Worm (Caenorhabditis elegans) whole organism, L1 larva: Measurements from ENCODE around the gene fbxa-81.
"Not testable (repeated sequence)": the region's sequence is repeated elsewhere in the genome, so short reads cannot be mapped to it uniquely, and the experiment has no call there.

ENCODE experiments used
- C16A3.4 ChIP-seq: fragments of 150-350 bp; optimal IDR thresholded peaks from 2 replicates; lab custom pipeline; 2014; ENCODE audit warnings: missing biosample characterization, missing genetic modification characterization
- alr-1 ChIP-seq: fragments of 200-800 bp; sonication (Bioruptor generic); optimal IDR thresholded peaks from 2 replicates; lab custom pipeline; 2018; ENCODE audit warnings: borderline replicate concordance, mild to moderate bottlenecking, missing genetic modification characterization, missing compliant biosample characterization
- aly-2 ChIP-seq: fragments of 150-350 bp; optimal IDR thresholded peaks from 2 replicates; lab custom pipeline; 2014; ENCODE audit warnings: missing biosample characterization, missing genetic modification characterization
- blmp-1 ChIP-seq: fragments of 150-350 bp; optimal IDR thresholded peaks from 2 replicates; lab custom pipeline; 2014; ENCODE audit warnings: missing biosample characterization, missing genetic modification characterization
- ceh-63 ChIP-seq: fragments of 200-800 bp; sonication (Bioruptor generic); optimal IDR thresholded peaks from 2 replicates; lab custom pipeline; 2018; ENCODE audit warnings: mild to moderate bottlenecking, missing genetic modification characterization, missing compliant biosample characterization
- ceh-88 ChIP-seq: fragments of 200-800 bp; sonication (Bioruptor generic); IDR thresholded peaks from 2 replicates; pipeline ENCODE4 v1.3.6; 2022; ENCODE audit warnings: missing genetic modification characterization, missing compliant biosample characterization
- ceh-90 ChIP-seq: sonication (generic microtip); optimal IDR thresholded peaks from 2 replicates; lab custom pipeline; 2016; ENCODE audit warnings: missing genetic modification characterization, missing compliant biosample characterization
- ces-1 ChIP-seq: fragments of 150-350 bp; optimal IDR thresholded peaks from 2 replicates; lab custom pipeline; 2014; ENCODE audit warnings: missing biosample characterization, missing genetic modification reagents, missing genetic modification characterization
- dpl-1 ChIP-seq, 3 experiments: fragments of 150-350 bp in 2 of 3; sonication (generic microtip) in 1 of 3; optimal IDR thresholded peaks; 2 replicates each; lab custom pipeline; 2014 to 2017; ENCODE audit warnings: missing biosample characterization in 3 of 3, missing genetic modification characterization in 3 of 3, missing genetic modification reagents in 3 of 3
- dsc-1 ChIP-seq: sonication (generic microtip); optimal IDR thresholded peaks from 2 replicates; lab custom pipeline; 2016; ENCODE audit warnings: mild to moderate bottlenecking, missing genetic modification characterization, missing compliant biosample characterization
- efl-1 ChIP-seq, 4 experiments: fragments of 150-350 bp; optimal IDR thresholded peaks in 3 of 4; peaks in 1 of 4; 1 replicate in 1 of 4; 2 replicates in 3 of 4; lab custom pipeline; 2014; ENCODE audit warnings: missing biosample characterization in 2 of 4, missing genetic modification characterization in 2 of 4, missing genetic modification reagents in 2 of 4
- egl-13 ChIP-seq: sonication (generic microtip); optimal IDR thresholded peaks from 2 replicates; lab custom pipeline; 2016; ENCODE audit warnings: missing genotype, missing genetic modification reagents, missing genetic modification characterization, missing compliant biosample characterization
- elt-3 ChIP-seq, 6 experiments: fragments of 150-350 bp in 1 of 6; sonication (generic microtip); optimal IDR thresholded peaks; 2 replicates each; lab custom pipeline; 2017 to 2018; ENCODE audit warnings: missing biosample characterization in 6 of 6, missing genetic modification characterization in 6 of 6, inconsistent platforms in 1 of 6
- ets-5 ChIP-seq: fragments of 200-800 bp; sonication (Bioruptor generic); IDR thresholded peaks from 2 replicates; pipeline ENCODE4 v1.3.6; 2022; ENCODE audit warnings: missing genetic modification characterization, missing compliant biosample characterization
- fkh-10 ChIP-seq: sonication (generic microtip); optimal IDR thresholded peaks from 2 replicates; lab custom pipeline; 2017; ENCODE audit warnings: missing biosample characterization, missing genetic modification reagents, missing genetic modification characterization
- fkh-4 ChIP-seq: sonication (generic microtip); optimal IDR thresholded peaks from 2 replicates; lab custom pipeline; 2016; ENCODE audit warnings: missing compliant biosample characterization, missing genetic modification characterization, borderline replicate concordance
- fkh-8 ChIP-seq: sonication (generic microtip); optimal IDR thresholded peaks from 2 replicates; lab custom pipeline; 2016; ENCODE audit warnings: mild to moderate bottlenecking, missing genetic modification characterization, missing compliant biosample characterization
- grh-1 ChIP-seq: fragments of 200-800 bp; sonication (Bioruptor generic); IDR thresholded peaks from 2 replicates; pipeline ENCODE4 v1.3.6; 2022; ENCODE audit warnings: missing genetic modification reagents, missing genetic modification characterization, missing compliant biosample characterization
- hlh-4 ChIP-seq: sonication (generic microtip); optimal IDR thresholded peaks from 2 replicates; lab custom pipeline; 2016; ENCODE audit warnings: mild to moderate bottlenecking, missing genetic modification characterization, missing compliant biosample characterization
- isw-1 ChIP-seq: fragments of 200-800 bp; sonication (Bioruptor generic); IDR thresholded peaks from 2 replicates; pipeline ENCODE4 v1.3.6; 2022; ENCODE audit warnings: missing genetic modification characterization, missing compliant biosample characterization
- lin-13 ChIP-seq: fragments of 150-350 bp; optimal IDR thresholded peaks from 2 replicates; lab custom pipeline; 2014; ENCODE audit warnings: missing biosample characterization, missing genetic modification reagents, missing genetic modification characterization
- lin-14 ChIP-seq: fragments of 200-800 bp; sonication (Bioruptor generic); optimal IDR thresholded peaks from 2 replicates; lab custom pipeline; 2018; ENCODE audit warnings: mild to moderate bottlenecking, missing genetic modification characterization, moderate library complexity, missing compliant biosample characterization
- lin-15B ChIP-seq: fragments of 150-350 bp; sonication (generic microtip); optimal IDR thresholded peaks from 3 replicates; lab custom pipeline; 2014; ENCODE audit warnings: missing biosample characterization, missing genetic modification characterization
- mab-9 ChIP-seq: fragments of 200-800 bp; sonication (Bioruptor generic); IDR thresholded peaks from 2 replicates; pipeline ENCODE4 v1.3.6; 2022; ENCODE audit warnings: missing genetic modification reagents, missing genetic modification characterization, missing compliant biosample characterization
- mdl-1 ChIP-seq, 2 experiments: fragments of 150-350 bp; optimal IDR thresholded peaks; 2 replicates each; lab custom pipeline; 2014 to 2017; ENCODE audit warnings: missing biosample characterization in 2 of 2, missing genetic modification characterization in 2 of 2, inconsistent platforms in 1 of 2
- nhr-12 ChIP-seq: sonication (generic microtip); optimal IDR thresholded peaks from 2 replicates; lab custom pipeline; 2017; ENCODE audit warnings: missing biosample characterization, missing genetic modification characterization
- nhr-20 ChIP-seq: sonication (generic microtip); optimal IDR thresholded peaks from 2 replicates; lab custom pipeline; 2016; ENCODE audit warnings: mild to moderate bottlenecking, missing genetic modification characterization, missing compliant biosample characterization
- nhr-76 ChIP-seq: sonication (generic microtip); optimal IDR thresholded peaks from 2 replicates; lab custom pipeline; 2017; ENCODE audit warnings: missing biosample characterization, missing genetic modification characterization
- nhr-77 ChIP-seq: fragments of 150-350 bp; optimal IDR thresholded peaks from 2 replicates; lab custom pipeline; 2014; ENCODE audit warnings: missing biosample characterization, missing genetic modification characterization
- nhr-85 ChIP-seq: sonication (generic microtip); peaks from one replicate; lab custom pipeline; 2016; ENCODE audit warnings: missing genetic modification characterization, inconsistent platforms, missing compliant biosample characterization
- nhr-90 ChIP-seq: sonication (generic microtip); optimal IDR thresholded peaks from 2 replicates; lab custom pipeline; 2016; ENCODE audit warnings: mild to moderate bottlenecking, missing genetic modification characterization, missing compliant biosample characterization; ENCODE audit not compliant: poor library complexity
- skn-1 ChIP-seq: fragments of 150-350 bp; optimal IDR thresholded peaks from 2 replicates; lab custom pipeline; 2014; ENCODE audit warnings: missing biosample characterization, missing genetic modification characterization
- snpc-4 ChIP-seq: fragments of 150-350 bp; optimal IDR thresholded peaks from 2 replicates; lab custom pipeline; 2014; ENCODE audit warnings: missing biosample characterization, missing genetic modification characterization
- snu-23 ChIP-seq: sonication (generic microtip); optimal IDR thresholded peaks from 2 replicates; lab custom pipeline; 2016; ENCODE audit warnings: missing genetic modification characterization, missing compliant biosample characterization
- sptf-1 ChIP-seq: fragments of 150-350 bp; optimal IDR thresholded peaks from 2 replicates; lab custom pipeline; 2014; ENCODE audit warnings: missing biosample characterization, missing genetic modification characterization
- swsn-7 ChIP-seq: sonication (generic microtip); optimal IDR thresholded peaks from 2 replicates; lab custom pipeline; 2016; ENCODE audit warnings: missing genetic modification characterization, missing compliant biosample characterization
- tlp-1 ChIP-seq: fragments of 150-350 bp; optimal IDR thresholded peaks from 2 replicates; lab custom pipeline; 2014; ENCODE audit warnings: missing biosample characterization, missing genetic modification characterization
- unc-130 ChIP-seq: fragments of 150-350 bp; optimal IDR thresholded peaks from 2 replicates; lab custom pipeline; 2017; ENCODE audit warnings: missing biosample characterization, missing genetic modification characterization, inconsistent platforms
- unc-62 ChIP-seq: fragments of 150-350 bp; optimal IDR thresholded peaks from 2 replicates; lab custom pipeline; 2014; ENCODE audit warnings: missing biosample characterization, missing genetic modification reagents, missing genetic modification characterization
- unc-98 ChIP-seq: fragments of 200-800 bp; sonication (Bioruptor generic); IDR thresholded peaks from 2 replicates; pipeline ENCODE4 v1.3.6; 2022; ENCODE audit warnings: missing genetic modification characterization, missing compliant biosample characterization
- vab-15 ChIP-seq: sonication (generic microtip); optimal IDR thresholded peaks from 2 replicates; lab custom pipeline; 2017; ENCODE audit warnings: missing genotype, mild to moderate bottlenecking, missing genetic modification characterization, missing compliant biosample characterization
- zag-1 ChIP-seq: fragments of 150-350 bp; optimal IDR thresholded peaks from 2 replicates; lab custom pipeline; 2014; ENCODE audit warnings: missing biosample characterization, missing genetic modification characterization
- zip-4 ChIP-seq: fragments of 200-800 bp; sonication (Bioruptor generic); optimal IDR thresholded peaks from 2 replicates; lab custom pipeline; 2018; ENCODE audit warnings: mild to moderate bottlenecking, missing genetic modification characterization, moderate library complexity, missing compliant biosample characterization
- ztf-11 ChIP-seq, 2 experiments: sonication (generic microtip); optimal IDR thresholded peaks; 2 replicates each; lab custom pipeline; 2016 to 2017; ENCODE audit warnings: missing genetic modification characterization in 2 of 2, missing biosample characterization in 1 of 2, missing compliant biosample characterization in 1 of 2
- ztf-4 ChIP-seq: fragments of 150-350 bp; optimal IDR thresholded peaks from 2 replicates; lab custom pipeline; 2014; ENCODE audit warnings: missing biosample characterization, missing genetic modification characterization

Gene fbxa-81

ce11 chrX:14528399-14528798 lies 13.5 kb downstream of the fbxa-81 start, which contains the start of gene nspc-19:
Gene nspc-19, plus strand, starts transcription at chrX:14528699.
- not testable (repeated sequence) for TF ChIP-seq aly-2 (tag; lab: Kevin White, UChicago); nhr-76; mdl-1 (tag; optimal IDR thresholded peaks at IDR 0.05; lab: Kevin White, UChicago)

ce11 chrX:14527559-14527958 lies 14.3 kb downstream of the fbxa-81 start, which contains the start of gene nspc-18:
Gene nspc-18, minus strand, starts transcription at chrX:14527659.
- no peak for TF ChIP-seq efl-1 (optimal IDR thresholded peaks at IDR 0.05; lab: Kevin White, UChicago)
- peak in 1 of 2 experiments; percentile 1 for TF ChIP-seq efl-1 (GFP tag; optimal IDR thresholded peaks at IDR 0.05 in 1 of 2; lab: Kevin White, UChicago)
- no peak for TF ChIP-seq aly-2 (tag; lab: Kevin White, UChicago)
- TF ChIP-seq nhr-12 (tag; lab: Kevin White, UChicago), result no peak
- TF ChIP-seq nhr-90 (tag; lab: Kevin White, UChicago), result no peak

ce11 chrX:14525325-14526305 lies 16.3 kb downstream of the fbxa-81 start:
- TF ChIP-seq snu-23 (GFP tag; lab: Kevin White, UChicago), result peak; percentile 100
- peak; percentile 94 for TF ChIP-seq snpc-4 (tag; lab: Kevin White, UChicago)
- peak; percentile 99 for TF ChIP-seq skn-1 (tag; lab: Kevin White, UChicago)
- peak; percentile 83 for TF ChIP-seq nhr-12 (tag; lab: Kevin White, UChicago)
- TF ChIP-seq ces-1 (GFP tag; lab: Kevin White, UChicago), result peak; percentile 95
- peak; percentile 34 for TF ChIP-seq lin-15B (tag; lab: Kevin White, UChicago)
- TF ChIP-seq zip-4 (GFP tag; lab: Kevin White, UChicago), result peak; percentile 97
- peak; percentile 99 for TF ChIP-seq nhr-85 (tag; lab: Kevin White, UChicago)
- TF ChIP-seq sptf-1, result no peak
- peak; percentile 99 for TF ChIP-seq nhr-77 (tag; lab: Kevin White, UChicago)
- TF ChIP-seq unc-62 (GFP tag; lab: Kevin White, UChicago), result peak; percentile 77
- TF ChIP-seq egl-13 (tag; lab: Kevin White, UChicago), result peak; percentile 99
- TF ChIP-seq ceh-63 (GFP tag; lab: Kevin White, UChicago), result peak; percentile 99
- peak; percentile 100 for TF ChIP-seq dsc-1 (tag; lab: Kevin White, UChicago)
- TF ChIP-seq C16A3.4, result peak; percentile 99
- TF ChIP-seq isw-1, result peak; percentile 92
- peak; percentile 62 to 70 (median 66) for TF ChIP-seq dpl-1 (GFP tag; optimal IDR thresholded peaks at IDR 0.05; lab: Kevin White, UChicago)
- TF ChIP-seq elt-3 (tag; optimal IDR thresholded peaks at IDR 0.05; lab: Kevin White, UChicago), result peak; percentile 50 to 99 (median 88)
- TF ChIP-seq ztf-11 (tag; optimal IDR thresholded peaks at IDR 0.05; lab: Kevin White, UChicago), result peak; percentile 86 to 98
- TF ChIP-seq blmp-1 (tag; lab: Kevin White, UChicago), result peak; percentile 60
- TF ChIP-seq grh-1 (GFP tag; lab: Robert Waterston, UW), result peak; percentile 97
- TF ChIP-seq fkh-8 (tag; lab: Kevin White, UChicago), result peak; percentile 96
- peak; percentile 99 for TF ChIP-seq lin-14 (GFP tag; lab: Kevin White, UChicago)
- peak; percentile 98 for TF ChIP-seq nhr-20 (tag; lab: Kevin White, UChicago)
- peak; percentile 99 for TF ChIP-seq swsn-7 (tag; lab: Kevin White, UChicago)
- peak; percentile 94 for TF ChIP-seq lin-13
- TF ChIP-seq mdl-1 (tag; optimal IDR thresholded peaks at IDR 0.05; lab: Kevin White, UChicago), result peak in 1 of 2 experiments; percentile 95
- TF ChIP-seq unc-130 (tag; lab: Kevin White, UChicago), result peak; percentile 92
- TF ChIP-seq vab-15, result no peak
- peak; percentile 97 for TF ChIP-seq mab-9 (GFP tag; lab: Robert Waterston, UW)
- peak; percentile 93 for TF ChIP-seq unc-98 (GFP tag; lab: Robert Waterston, UW)
- peak; percentile 97 for TF ChIP-seq ceh-88
- TF ChIP-seq ets-5, result no peak
- peak; percentile 100 for TF ChIP-seq fkh-10 (GFP tag; lab: Kevin White, UChicago)
- TF ChIP-seq hlh-4 (tag; lab: Kevin White, UChicago), result peak; percentile 23
- peak; percentile 86 for TF ChIP-seq tlp-1 (tag; lab: Kevin White, UChicago)
- TF ChIP-seq ztf-4 (tag; lab: Kevin White, UChicago), result peak; percentile 99
- TF ChIP-seq ceh-90 (tag; lab: Kevin White, UChicago), result peak; percentile 32
- TF ChIP-seq alr-1 (tag; lab: Kevin White, UChicago), result no peak
- peak; percentile 95 for TF ChIP-seq fkh-4
- peak; percentile 98 for TF ChIP-seq zag-1 (tag; lab: Kevin White, UChicago)
